Worm (Caenorhabditis elegans) whole organism, mixed stage, embryonic: ENCODE data around the gene chil-15.

ENCODE experiments used
- M03D4.4 ChIP-seq: sonication (generic microtip); optimal IDR thresholded peaks from 2 replicates; lab custom pipeline; 2017; ENCODE audit warnings: mild to moderate bottlenecking, missing genetic modification characterization, missing compliant biosample characterization
- bed-3 ChIP-seq: fragments of 200-800 bp; sonication (Bioruptor generic); optimal IDR thresholded peaks from 3 replicates; lab custom pipeline; 2018; ENCODE audit warnings: mild to moderate bottlenecking, missing genetic modification characterization, moderate library complexity, missing compliant biosample characterization
- ceh-39 ChIP-seq: fragments of 150-350 bp; optimal IDR thresholded peaks from 2 replicates; lab custom pipeline; 2014; ENCODE audit warnings: missing biosample characterization, missing genetic modification characterization
- ceh-43 ChIP-seq: fragments of 200-800 bp; sonication (Bioruptor generic); optimal IDR thresholded peaks from 2 replicates; lab custom pipeline; 2018; ENCODE audit warnings: mild to moderate bottlenecking, missing genetic modification characterization, moderate library complexity, missing compliant biosample characterization
- ceh-83 ChIP-seq: fragments of 200-800 bp; sonication (Bioruptor generic); optimal IDR thresholded peaks from 2 replicates; lab custom pipeline; 2018; ENCODE audit warnings: mild to moderate bottlenecking, missing genetic modification characterization, missing compliant biosample characterization
- ces-1 ChIP-seq: fragments of 150-350 bp; optimal IDR thresholded peaks from 2 replicates; lab custom pipeline; 2014; ENCODE audit warnings: missing biosample characterization, missing genetic modification reagents, missing genetic modification characterization
- cnd-1 ChIP-seq: fragments of 200-800 bp; sonication (Bioruptor generic); optimal IDR thresholded peaks from 2 replicates; lab custom pipeline; 2018; ENCODE audit warnings: mild to moderate bottlenecking, missing genetic modification characterization, missing compliant biosample characterization
- drap-1 ChIP-seq: fragments of 200-800 bp; sonication (Bioruptor generic); optimal IDR thresholded peaks from 3 replicates; lab custom pipeline; 2018; ENCODE audit warnings: mild to moderate bottlenecking, missing genetic modification characterization, missing compliant biosample characterization
- elt-1 ChIP-seq: sonication (generic microtip); optimal IDR thresholded peaks from 2 replicates; lab custom pipeline; 2017; ENCODE audit warnings: missing genetic modification characterization, mild to moderate bottlenecking, missing compliant biosample characterization, antibody characterized with exemption, moderate library complexity, borderline replicate concordance; ENCODE audit not compliant: insufficient read depth
- elt-3 ChIP-seq: fragments of 150-350 bp; optimal IDR thresholded peaks from 2 replicates; lab custom pipeline; 2014; ENCODE audit warnings: missing biosample characterization, missing genetic modification characterization
- flh-1 ChIP-seq: fragments of 200-800 bp; sonication (Bioruptor generic); optimal IDR thresholded peaks from 2 replicates; lab custom pipeline; 2018; ENCODE audit warnings: mild to moderate bottlenecking, missing genetic modification characterization, moderate library complexity, missing compliant biosample characterization
- ham-2 ChIP-seq: fragments of 200-800 bp; sonication (Bioruptor generic); optimal IDR thresholded peaks from 2 replicates; lab custom pipeline; 2018; ENCODE audit warnings: mild to moderate bottlenecking, missing genetic modification characterization, missing compliant biosample characterization
- hlh-1 ChIP-seq: fragments of 150-350 bp; optimal IDR thresholded peaks from 2 replicates; lab custom pipeline; 2014; ENCODE audit warnings: missing biosample characterization, missing genetic modification reagents, missing genetic modification characterization
- lsy-2 ChIP-seq: fragments of 150-350 bp; optimal IDR thresholded peaks from 2 replicates; lab custom pipeline; 2014; ENCODE audit warnings: missing biosample characterization, missing genetic modification characterization
- mep-1 ChIP-seq: fragments of 150-350 bp; optimal IDR thresholded peaks from 2 replicates; lab custom pipeline; 2017; ENCODE audit warnings: missing biosample characterization, missing genetic modification reagents, missing genetic modification characterization, inconsistent platforms
- mls-2 ChIP-seq: sonication (generic microtip); optimal IDR thresholded peaks from 2 replicates; lab custom pipeline; 2016; ENCODE audit warnings: mild to moderate bottlenecking, missing genetic modification characterization, moderate library complexity, missing compliant biosample characterization
- nhr-12 ChIP-seq: fragments of 150-350 bp; optimal IDR thresholded peaks from 2 replicates; lab custom pipeline; 2014; ENCODE audit warnings: missing biosample characterization, missing genetic modification characterization
- nhr-28 ChIP-seq: fragments of 150-350 bp; optimal IDR thresholded peaks from 2 replicates; lab custom pipeline; 2014; ENCODE audit warnings: missing biosample characterization, missing genetic modification characterization
- nhr-76 ChIP-seq: sonication (generic microtip); optimal IDR thresholded peaks from 2 replicates; lab custom pipeline; 2017; ENCODE audit warnings: missing biosample characterization, missing genetic modification characterization
- pha-4 ChIP-seq: fragments of 150-350 bp; optimal IDR thresholded peaks from 2 replicates; lab custom pipeline; 2018; ENCODE audit warnings: missing biosample characterization, missing genetic modification reagents, missing genetic modification characterization
- snpc-4 ChIP-seq: fragments of 150-350 bp; optimal IDR thresholded peaks from 2 replicates; lab custom pipeline; 2014; ENCODE audit warnings: missing biosample characterization, missing genetic modification characterization
- sptf-1 ChIP-seq: sonication (generic microtip); optimal IDR thresholded peaks from 2 replicates; lab custom pipeline; 2017; ENCODE audit warnings: mild to moderate bottlenecking, missing genetic modification characterization, moderate library complexity, missing compliant biosample characterization
- unc-120 ChIP-seq: sonication (generic microtip); optimal IDR thresholded peaks from 2 replicates; lab custom pipeline; 2017; ENCODE audit warnings: missing genetic modification characterization, missing compliant biosample characterization; ENCODE audit not compliant: poor library complexity, severe bottlenecking
- unc-39 ChIP-seq: fragments of 150-350 bp; optimal IDR thresholded peaks from 2 replicates; lab custom pipeline; 2014; ENCODE audit warnings: missing biosample characterization, missing genetic modification characterization
- unc-62 ChIP-seq: fragments of 150-350 bp; optimal IDR thresholded peaks from 2 replicates; lab custom pipeline; 2014; ENCODE audit warnings: missing biosample characterization, missing genetic modification reagents, missing genetic modification characterization
- zip-8 ChIP-seq: fragments of 150-350 bp; optimal IDR thresholded peaks from 2 replicates; lab custom pipeline; 2014; ENCODE audit warnings: missing biosample characterization, missing genetic modification characterization

chil-15 gene

ce11 chrII:9433609-9434008 lies 9.8 kb downstream of the chil-15 start, which contains the start of gene kin-15:
Gene kin-15, minus strand, starts transcription at chrII:9433709.
- TF ChIP-seq M03D4.4 (tag; lab: Kevin White, UChicago) (no peak), zip-8 (tag; lab: Kevin White, UChicago) (no peak), unc-120 (tag; lab: Kevin White, UChicago) (no peak), mep-1 (no peak), unc-62 (GFP tag; lab: Kevin White, UChicago) (no peak), flh-1 (GFP tag; lab: Kevin White, UChicago) (no peak), nhr-76 (tag; lab: Kevin White, UChicago) (no peak)

ce11 chrII:9431119-9431518 lies 12.3 kb downstream of the chil-15 start:
- TF ChIP-seq nhr-28 (no peak), ces-1 (GFP tag; lab: Kevin White, UChicago) (peak; percentile 27), mls-2 (tag; lab: Kevin White, UChicago) (no peak)

ce11 chrII:9427644-9428043 lies 15.8 kb downstream of the chil-15 start, which contains the start of gene M176.5:
Gene M176.5, minus strand, starts transcription at chrII:9427744.
- TF ChIP-seq unc-39 (tag; lab: Kevin White, UChicago) (no peak), mls-2 (tag; lab: Kevin White, UChicago) (no peak), unc-62 (GFP tag; lab: Kevin White, UChicago) (no peak), elt-3 (tag; lab: Kevin White, UChicago) (no peak)
- TF ChIP-seq, all 35 proteins: peak for 0

ce11 chrII:9426076-9426475 lies 17.3 kb downstream of the chil-15 start, which contains the start of gene M176.10:
Gene M176.10, minus strand, starts transcription at chrII:9426176.
- TF ChIP-seq drap-1 (GFP tag; lab: Kevin White, UChicago) = no peak
- TF ChIP-seq ceh-83 (GFP tag; lab: Kevin White, UChicago) = no peak
- TF ChIP-seq bed-3 = no peak
- TF ChIP-seq elt-3 (tag; lab: Kevin White, UChicago) = no peak
- TF ChIP-seq lsy-2 = no peak
- no peak for TF ChIP-seq ceh-39
- no peak for TF ChIP-seq cnd-1 (tag; lab: Kevin White, UChicago)
- TF ChIP-seq nhr-12 (tag; lab: Kevin White, UChicago) = no peak

- TF ChIP-seq pha-4 (tag; lab: Kevin White, UChicago) = no peak
- TF ChIP-seq sptf-1 (tag; lab: Kevin White, UChicago) = no peak
- TF ChIP-seq flh-1 (GFP tag; lab: Kevin White, UChicago) = no peak
- TF ChIP-seq lsy-2 = no peak
- no peak for TF ChIP-seq mep-1
- TF ChIP-seq ham-2 (GFP tag; lab: Kevin White, UChicago) = no peak
- no peak for TF ChIP-seq hlh-1 (tag; lab: Kevin White, UChicago)
- TF ChIP-seq elt-1 (tag; lab: Kevin White, UChicago) = no peak
- TF ChIP-seq ceh-43 (GFP tag; lab: Kevin White, UChicago) = no peak
- TF ChIP-seq unc-120 (tag; lab: Kevin White, UChicago) = no peak
- TF ChIP-seq snpc-4 (tag; lab: Kevin White, UChicago) = no peak
- TF ChIP-seq unc-39 (tag; lab: Kevin White, UChicago) = no peak
- no peak for TF ChIP-seq nhr-12 (tag; lab: Kevin White, UChicago)
- no peak for TF ChIP-seq unc-62 (GFP tag; lab: Kevin White, UChicago)
Observed at ce11 chrII:9421969-9422368, 21.5 kb downstream of the chil-15 start, which contains the start of gene M176.11. Gene M176.11, plus strand, starts transcription at chrII:9422269.

ce11 chrII:9418843-9419532 lies 24.4 kb downstream of the chil-15 start:
- TF ChIP-seq cnd-1 (tag; lab: Kevin White, UChicago) = no peak
- TF ChIP-seq elt-3 (tag; lab: Kevin White, UChicago) = no peak
- no peak for TF ChIP-seq bed-3
- TF ChIP-seq, all 35 proteins: peak for 0
